Worm (Caenorhabditis elegans): Measurements from ENCODE around the gene hum-2.

The hum-2 gene

DNA sequence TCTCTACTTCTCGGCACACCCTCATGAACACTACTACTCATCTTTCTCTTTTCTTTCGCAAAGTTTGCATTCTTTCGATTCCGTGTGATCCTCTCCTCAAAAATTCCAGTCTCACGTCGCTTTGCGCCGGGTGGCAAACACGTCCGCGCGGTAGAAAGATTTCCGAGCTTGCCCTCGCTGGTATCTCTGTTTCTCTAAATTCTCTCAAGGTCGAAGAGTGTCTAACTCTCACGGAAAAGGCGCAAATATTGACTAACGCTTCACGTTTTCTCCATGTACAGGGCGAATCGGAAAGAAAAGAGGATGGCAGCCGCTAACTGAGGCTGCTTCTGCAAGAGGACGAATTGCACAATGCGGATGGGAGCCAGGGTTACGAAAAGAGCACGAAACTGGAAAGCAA, 36.8 kb downstream of the hum-2 start (continued):
- TF ChIP-seq fax-1 (tag; optimal IDR thresholded peaks at IDR 0.05) (no peak), ceh-31 (tag; optimal IDR thresholded peaks at IDR 0.05) (peak; percentile 26), C38D4.7 (GFP tag; optimal IDR thresholded peaks at IDR 0.05) (no peak), unc-55 (GFP tag; optimal IDR thresholded peaks at IDR 0.05) (no peak), che-1 (tag; optimal IDR thresholded peaks at IDR 0.05) (no peak), pha-4 (tag; optimal IDR thresholded peaks at IDR 0.05) (no peak), npax-4 (tag; optimal IDR thresholded peaks at IDR 0.05) (no peak), sox-2 (GFP tag; IDR thresholded peaks at IDR 0.05) (no peak), ref-2 (tag; optimal IDR thresholded peaks at IDR 0.05) (peak; percentile 56), ceh-19 (GFP tag; optimal IDR thresholded peaks at IDR 0.05) (peak; percentile 69), gmeb-2 (tag; optimal IDR thresholded peaks at IDR 0.05) (no peak), syd-9 (tag; optimal IDR thresholded peaks at IDR 0.05) (no peak), nhr-232 (tag; optimal IDR thresholded peaks at IDR 0.05) (no peak), sdc-2 (tag; optimal IDR thresholded peaks at IDR 0.05) (no peak), rnt-1 (tag; optimal IDR thresholded peaks at IDR 0.05) (no peak), ceh-22 (tag; optimal IDR thresholded peaks at IDR 0.05) (no peak), ceh-34 (tag; optimal IDR thresholded peaks at IDR 0.05) (peak; percentile 13), elt-4 (tag; optimal IDR thresholded peaks at IDR 0.05) (no peak), ceh-6 (GFP tag; optimal IDR thresholded peaks at IDR 0.05) (no peak), ttx-3 (tag; optimal IDR thresholded peaks at IDR 0.05) (no peak), ets-4 (tag; optimal IDR thresholded peaks at IDR 0.05) (peak; percentile 54), pha-2 (tag; optimal IDR thresholded peaks at IDR 0.05) (no peak), hlh-6 (tag; optimal IDR thresholded peaks at IDR 0.05) (peak; percentile 44), ceh-2 (tag; optimal IDR thresholded peaks at IDR 0.05) (no peak), pag-3 (tag; optimal IDR thresholded peaks at IDR 0.05; ENCODE audit: borderline replicate concordance) (no peak), madf-2 (tag; optimal IDR thresholded peaks at IDR 0.05) (no peak), mec-3 (tag; optimal IDR thresholded peaks at IDR 0.05; ENCODE audit: borderline replicate concordance) (no peak), lin-11 (tag; optimal IDR thresholded peaks at IDR 0.05) (no peak), F13H6.1 (tag; optimal IDR thresholded peaks at IDR 0.05) (no peak), hlh-13 (GFP tag; optimal IDR thresholded peaks at IDR 0.05) (no peak), fkh-10 (GFP tag; optimal IDR thresholded peaks at IDR 0.05) (no peak), K09A11.1 (tag; optimal IDR thresholded peaks at IDR 0.05; ENCODE audit: insufficient read depth) (no peak), fkh-6 (tag; optimal IDR thresholded peaks at IDR 0.05) (no peak), ceh-9 (tag; optimal IDR thresholded peaks at IDR 0.05) (no peak), ceh-14 (tag; optimal IDR thresholded peaks at IDR 0.05) (no peak), Y22D7AL.16 (tag; optimal IDR thresholded peaks at IDR 0.05) (no peak), tbx-2 (tag; optimal IDR thresholded peaks at IDR 0.05) (peak; percentile 59), C08G9.2 (tag; optimal IDR thresholded peaks at IDR 0.05) (no peak)

DNA sequence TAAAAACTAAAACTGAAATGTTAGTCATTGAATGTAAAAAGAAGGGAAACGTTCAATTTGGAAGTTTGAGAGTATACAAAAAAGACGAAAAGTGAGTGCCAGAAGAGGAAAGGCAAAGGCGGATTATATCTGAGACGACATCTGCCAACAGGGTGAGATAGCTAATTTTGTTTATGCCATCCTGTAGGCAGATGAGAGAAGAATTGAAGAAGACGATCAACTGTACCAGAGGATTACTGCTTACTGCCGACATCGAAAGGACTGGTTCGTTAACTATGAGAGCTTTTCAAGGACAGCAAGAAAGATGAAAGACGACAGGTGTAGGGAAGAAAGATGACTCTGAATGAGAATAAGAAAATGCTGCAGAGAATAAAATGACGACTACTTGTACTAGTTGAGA, 37.6 kb downstream of the hum-2 start:
- TF ChIP-seq fkh-6 (tag; optimal IDR thresholded peaks at IDR 0.05) (no peak), unc-55 (GFP tag; optimal IDR thresholded peaks at IDR 0.05) (no peak), madf-2 (tag; optimal IDR thresholded peaks at IDR 0.05) (no peak), T23F11.4 (GFP tag; optimal IDR thresholded peaks at IDR 0.05) (no peak), pqm-1 (tag; optimal IDR thresholded peaks at IDR 0.05) (no peak), che-1 (tag; optimal IDR thresholded peaks at IDR 0.05) (no peak), ceh-18 (tag; optimal IDR thresholded peaks at IDR 0.05) (no peak), hlh-6 (tag; optimal IDR thresholded peaks at IDR 0.05) (no peak), elt-2 (tag; optimal IDR thresholded peaks at IDR 0.05) (no peak), gmeb-2 (tag; optimal IDR thresholded peaks at IDR 0.05) (no peak)

DNA sequence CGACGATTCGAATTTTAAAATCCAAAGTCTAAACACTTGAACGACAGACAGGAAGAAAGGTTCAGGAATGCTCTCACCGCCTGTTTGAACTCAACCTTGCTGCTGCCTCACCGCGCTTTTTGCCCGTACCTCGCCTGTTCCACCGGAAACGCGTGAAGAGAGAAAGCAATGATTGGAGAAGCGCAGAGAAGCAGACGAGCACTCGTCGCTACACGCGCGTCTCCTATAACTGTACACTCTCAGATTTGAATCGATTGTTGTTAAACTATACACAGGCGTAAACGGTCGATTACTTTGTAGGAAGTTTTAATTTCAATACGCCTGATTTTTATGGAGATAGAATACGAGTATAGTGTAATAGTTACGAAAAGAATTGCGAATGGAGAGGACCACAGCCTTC, 38.5 kb downstream of the hum-2 start:
- TF ChIP-seq unc-86 (tag; optimal IDR thresholded peaks at IDR 0.05) (no peak), pqm-1 (tag; optimal IDR thresholded peaks at IDR 0.05) (no peak), ceh-19 (GFP tag; optimal IDR thresholded peaks at IDR 0.05) (no peak), lin-11 (tag; optimal IDR thresholded peaks at IDR 0.05) (no peak), F13H6.1 (tag; optimal IDR thresholded peaks at IDR 0.05) (no peak), K09A11.1 (tag; optimal IDR thresholded peaks at IDR 0.05; ENCODE audit: insufficient read depth) (no peak), hlh-8 (tag; optimal IDR thresholded peaks at IDR 0.05) (no peak), ceh-22 (tag; optimal IDR thresholded peaks at IDR 0.05) (peak; percentile 15), dmd-4 (tag; optimal IDR thresholded peaks at IDR 0.05; ENCODE audit: borderline replicate concordance) (no peak), ceh-31 (tag; optimal IDR thresholded peaks at IDR 0.05) (peak; percentile 32), pros-1 (tag; optimal IDR thresholded peaks at IDR 0.05) (no peak), ceh-2 (tag; optimal IDR thresholded peaks at IDR 0.05) (peak; percentile 21), pha-4 (tag; optimal IDR thresholded peaks at IDR 0.05) (no peak), sox-2 (GFP tag; IDR thresholded peaks at IDR 0.05) (no peak), ets-4 (tag; optimal IDR thresholded peaks at IDR 0.05) (no peak), nfya-1 (tag; optimal IDR thresholded peaks at IDR 0.05) (peak; percentile 34), elt-4 (tag; optimal IDR thresholded peaks at IDR 0.05) (no peak), ref-2 (tag; optimal IDR thresholded peaks at IDR 0.05) (no peak), ama-1 (optimal IDR thresholded peaks at IDR 0.05) (no peak), elt-2 (tag; optimal IDR thresholded peaks at IDR 0.05) (no peak), npax-4 (tag; optimal IDR thresholded peaks at IDR 0.05) (no peak), pha-2 (tag; optimal IDR thresholded peaks at IDR 0.05) (peak; percentile 38), ceh-34 (tag; optimal IDR thresholded peaks at IDR 0.05) (peak; percentile 82), ztf-16 (tag; optimal IDR thresholded peaks at IDR 0.05) (no peak), tbx-2 (tag; optimal IDR thresholded peaks at IDR 0.05) (peak; percentile 24)

All from whole organism, late embryonic.